Worm (Caenorhabditis elegans) whole organism, L2 larva: Measurements from ENCODE around the gene fli-1.

Experiments used
- R02D3.7 ChIP-seq: fragments of 150-350 bp; optimal IDR thresholded peaks from 2 replicates; lab custom pipeline; 2014; ENCODE audit warnings: missing biosample characterization, missing genetic modification characterization
- Y55F3AM.14 ChIP-seq: fragments of 200-800 bp; sonication (Bioruptor generic); optimal IDR thresholded peaks from 2 replicates; lab custom pipeline; 2018; ENCODE audit warnings: mild to moderate bottlenecking, missing genetic modification characterization, missing compliant biosample characterization
- aly-2 ChIP-seq: fragments of 150-350 bp; optimal IDR thresholded peaks from 2 replicates; lab custom pipeline; 2014; ENCODE audit warnings: missing biosample characterization, missing genetic modification characterization
- elt-3 ChIP-seq: sonication (generic microtip); optimal IDR thresholded peaks from 2 replicates; lab custom pipeline; 2017; ENCODE audit warnings: missing biosample characterization, missing genetic modification characterization
- lin-13 ChIP-seq: fragments of 150-350 bp; optimal IDR thresholded peaks from 2 replicates; lab custom pipeline; 2014; ENCODE audit warnings: missing biosample characterization, missing genetic modification reagents, missing genetic modification characterization
- nhr-237 ChIP-seq: fragments of 150-350 bp; optimal IDR thresholded peaks from 2 replicates; lab custom pipeline; 2014; ENCODE audit warnings: missing biosample characterization, missing genetic modification characterization
- nhr-6 ChIP-seq: fragments of 150-350 bp; optimal IDR thresholded peaks from 2 replicates; lab custom pipeline; 2014; ENCODE audit warnings: missing biosample characterization, missing genetic modification characterization
- nhr-77 ChIP-seq: fragments of 150-350 bp; optimal IDR thresholded peaks from 2 replicates; lab custom pipeline; 2014; ENCODE audit warnings: missing biosample characterization, missing genetic modification characterization
- sma-9 ChIP-seq, 2 experiments: fragments of 150-350 bp in 1 of 2; sonication (generic microtip) in 1 of 2; optimal IDR thresholded peaks; 2 replicates each; lab custom pipeline; 2014 to 2016; ENCODE audit warnings: missing genetic modification characterization in 2 of 2, mild to moderate bottlenecking in 1 of 2, missing biosample characterization in 1 of 2, missing compliant biosample characterization in 1 of 2, missing genetic modification reagents in 1 of 2, moderate library complexity in 1 of 2
- unc-39 ChIP-seq: fragments of 150-350 bp; optimal IDR thresholded peaks from 2 replicates; lab custom pipeline; 2014; ENCODE audit warnings: missing biosample characterization, missing genetic modification characterization
- unc-62 ChIP-seq: fragments of 150-350 bp; optimal IDR thresholded peaks from 2 replicates; lab custom pipeline; 2014; ENCODE audit warnings: missing biosample characterization, missing genetic modification reagents, missing genetic modification characterization
- zag-1 ChIP-seq: fragments of 150-350 bp; optimal IDR thresholded peaks from 2 replicates; lab custom pipeline; 2014; ENCODE audit warnings: missing biosample characterization, missing genetic modification characterization
- ztf-11 ChIP-seq: sonication (generic microtip); optimal IDR thresholded peaks from 2 replicates; lab custom pipeline; 2017; ENCODE audit warnings: missing biosample characterization, missing genetic modification characterization
- ztf-4 ChIP-seq: fragments of 150-350 bp; optimal IDR thresholded peaks from 2 replicates; lab custom pipeline; 2014; ENCODE audit warnings: missing biosample characterization, missing genetic modification characterization

ce11 chrIII:8639188-8639795, 44.2 kb downstream of the fli-1 start, which contains the start of gene fip-1:
- TF ChIP-seq ztf-4 (tag; lab: Kevin White, UChicago) (no peak), ztf-11 (no peak), R02D3.7 (tag; lab: Kevin White, UChicago) (no peak), nhr-6 (no peak), elt-3 (tag; lab: Kevin White, UChicago) (no peak), unc-39 (tag; lab: Kevin White, UChicago) (no peak), unc-62 (GFP tag; lab: Kevin White, UChicago) (no peak), aly-2 (tag; lab: Kevin White, UChicago) (no peak), sma-9 (GFP tag; optimal IDR thresholded peaks at IDR 0.05; lab: Kevin White, UChicago) (no peak), sma-9 (tag; optimal IDR thresholded peaks at IDR 0.05; lab: Kevin White, UChicago) (no peak), nhr-77 (tag; lab: Kevin White, UChicago) (no peak), lin-13 (GFP tag; lab: Kevin White, UChicago) (no peak), nhr-237 (tag; lab: Kevin White, UChicago) (no peak), Y55F3AM.14 (GFP tag; lab: Kevin White, UChicago) (no peak), zag-1 (tag; lab: Kevin White, UChicago) (no peak)
